Worm (Caenorhabditis elegans): ENCODE data around the gene ZK637.4.

The ZK637.4 gene

ce11 chrIII:8922061-8922460, 28.5 kb downstream of the ZK637.4 start:
- TF ChIP-seq lin-11 (tag; optimal IDR thresholded peaks at IDR 0.05) (no peak), lin-39 (tag; optimal IDR thresholded peaks at IDR 0.05) (no peak), lin-13 (GFP tag; optimal IDR thresholded peaks at IDR 0.05) (peak; percentile 18), lsy-2 (tag; optimal IDR thresholded peaks at IDR 0.05) (peak in 1 of 2 experiments; percentile 27), alr-1 (tag; optimal IDR thresholded peaks at IDR 0.05) (no peak), ztf-4 (tag; optimal IDR thresholded peaks at IDR 0.05) (peak; percentile 65), crh-2 (tag; optimal IDR thresholded peaks at IDR 0.05) (peak; percentile 37), nhr-77 (tag; optimal IDR thresholded peaks at IDR 0.05) (no peak), nhr-25 (tag; optimal IDR thresholded peaks at IDR 0.05) (peak; percentile 37), mdl-1 (tag; optimal IDR thresholded peaks at IDR 0.05) (peak in 1 of 2 experiments; percentile 57), peb-1 (tag; optimal IDR thresholded peaks at IDR 0.05) (no peak), sma-9 (GFP tag; optimal IDR thresholded peaks at IDR 0.05) (peak; percentile 39), sma-9 (tag; optimal IDR thresholded peaks at IDR 0.05) (no peak), snpc-4 (tag; optimal IDR thresholded peaks at IDR 0.05) (no peak), nhr-129 (tag; optimal IDR thresholded peaks at IDR 0.05) (peak; percentile 54), blmp-1 (tag; optimal IDR thresholded peaks at IDR 0.05; ENCODE audit: insufficient read depth) (no peak), elt-1 (tag; optimal IDR thresholded peaks at IDR 0.05) (no peak), fos-1 (tag; optimal IDR thresholded peaks at IDR 0.05) (no peak), ceh-16 (tag; optimal IDR thresholded peaks at IDR 0.05) (no peak), C34F6.9 (tag; optimal IDR thresholded peaks at IDR 0.05) (peak; percentile 11), F13H6.1 (tag; optimal IDR thresholded peaks at IDR 0.05) (no peak)

ce11 chrIII:8923240-8923734, 29.7 kb downstream of the ZK637.4 start, which contains the start of gene glb-1:
TSS of gene glb-1 (minus strand) at chrIII:8923290.
- TF ChIP-seq unc-55 (GFP tag; optimal IDR thresholded peaks at IDR 0.05) (no peak), nhr-129 (tag; optimal IDR thresholded peaks at IDR 0.05) (peak; percentile 4), nhr-25 (tag; optimal IDR thresholded peaks at IDR 0.05) (peak; percentile 65), elt-1 (tag; optimal IDR thresholded peaks at IDR 0.05) (no peak)

DNA sequence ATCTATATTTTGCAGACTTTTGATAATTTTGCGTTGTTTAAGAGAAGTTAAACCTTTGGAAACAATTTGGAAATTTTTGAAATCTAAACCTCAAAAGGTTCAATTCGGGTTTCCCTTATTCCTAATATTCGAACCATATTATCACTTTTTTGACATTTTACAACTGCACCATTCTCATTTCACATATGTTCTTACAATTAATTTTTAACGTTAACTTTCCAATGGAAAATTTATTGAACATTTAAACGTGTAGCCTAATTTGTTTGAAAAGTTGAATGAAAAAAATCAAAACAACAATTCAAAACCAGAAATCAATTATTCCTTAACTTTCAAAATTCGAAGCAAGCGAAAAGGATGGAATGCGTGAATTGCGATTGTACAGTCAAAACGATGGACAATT, 30.4 kb downstream of the ZK637.4 start, which contains the start of gene ZK637.12:
Gene ZK637.12 (plus strand): TSS at position 301 of the 400 bp plus-strand sequence.
- TF ChIP-seq mdl-1 (tag; optimal IDR thresholded peaks at IDR 0.05) (no peak), sma-9 (GFP tag; optimal IDR thresholded peaks at IDR 0.05) (no peak), sma-9 (tag; optimal IDR thresholded peaks at IDR 0.05) (no peak), alr-1 (tag; optimal IDR thresholded peaks at IDR 0.05) (no peak), unc-62 (GFP tag; optimal IDR thresholded peaks at IDR 0.05) (no peak), aly-2 (tag; optimal IDR thresholded peaks at IDR 0.05) (no peak), nhr-237 (tag; optimal IDR thresholded peaks at IDR 0.05) (no peak), blmp-1 (tag; optimal IDR thresholded peaks at IDR 0.05; ENCODE audit: insufficient read depth) (no peak), lin-13 (GFP tag; optimal IDR thresholded peaks at IDR 0.05) (no peak), unc-55 (GFP tag; optimal IDR thresholded peaks at IDR 0.05) (no peak), R02D3.7 (tag; optimal IDR thresholded peaks at IDR 0.05) (no peak), peb-1 (tag; optimal IDR thresholded peaks at IDR 0.05) (no peak), nhr-129 (tag; optimal IDR thresholded peaks at IDR 0.05) (no peak)

DNA sequence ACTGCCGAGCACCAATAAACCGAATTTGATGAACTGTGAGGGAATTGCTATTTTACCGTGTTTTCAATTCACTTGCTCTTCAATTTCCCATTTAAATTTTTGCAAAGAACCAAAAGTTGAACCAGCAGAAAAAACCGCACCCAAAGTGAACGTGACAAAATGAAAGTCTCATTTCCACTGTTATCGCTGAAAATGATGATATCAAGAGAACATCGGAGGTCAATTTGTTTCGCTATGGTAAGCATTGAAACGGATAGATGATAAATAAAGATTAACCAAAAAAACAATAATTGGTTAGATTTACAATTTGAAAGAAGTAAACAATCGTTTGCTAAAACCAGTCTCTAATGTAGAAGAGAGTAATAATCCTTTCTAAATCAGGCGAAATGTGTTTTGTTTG, 32.0 kb downstream of the ZK637.4 start:
- TF ChIP-seq crh-2 (tag; optimal IDR thresholded peaks at IDR 0.05): no peak
- peak; percentile 16 for TF ChIP-seq fos-1 (tag; optimal IDR thresholded peaks at IDR 0.05)
- peak; percentile 58 for TF ChIP-seq sma-9 (GFP tag; optimal IDR thresholded peaks at IDR 0.05)
- TF ChIP-seq sma-9 (tag; optimal IDR thresholded peaks at IDR 0.05): no peak

- no peak for TF ChIP-seq peb-1 (tag; optimal IDR thresholded peaks at IDR 0.05)
- no peak for TF ChIP-seq nhr-25 (tag; optimal IDR thresholded peaks at IDR 0.05)
- peak; percentile 19 for TF ChIP-seq fos-1 (tag; optimal IDR thresholded peaks at IDR 0.05)
- no peak for TF ChIP-seq ztf-1 (GFP tag; conservative IDR thresholded peaks at IDR 0.05)
- TF ChIP-seq nhr-129 (tag; optimal IDR thresholded peaks at IDR 0.05): no peak
- TF ChIP-seq skn-1 (tag; optimal IDR thresholded peaks at IDR 0.05): no peak
- peak; percentile 6 for TF ChIP-seq C34F6.9 (tag; optimal IDR thresholded peaks at IDR 0.05)
- TF ChIP-seq ZK546.5 (tag; optimal IDR thresholded peaks at IDR 0.05): no peak
- peak; percentile 12 for TF ChIP-seq sem-4 (tag; optimal IDR thresholded peaks at IDR 0.05)
- peak; percentile 28 for TF ChIP-seq sma-3 (GFP tag; optimal IDR thresholded peaks at IDR 0.05)
- peak; percentile 88 for TF ChIP-seq blmp-1 (tag; optimal IDR thresholded peaks at IDR 0.05; ENCODE audit: insufficient read depth)
- TF ChIP-seq nhr-237 (tag; optimal IDR thresholded peaks at IDR 0.05): no peak
- TF ChIP-seq lin-13 (GFP tag; optimal IDR thresholded peaks at IDR 0.05): no peak
- TF ChIP-seq gmeb-1 (tag; optimal IDR thresholded peaks at IDR 0.05): peak; percentile 1
- no peak for TF ChIP-seq sma-9 (GFP tag; optimal IDR thresholded peaks at IDR 0.05)
- no peak for TF ChIP-seq sma-9 (tag; optimal IDR thresholded peaks at IDR 0.05)
- TF ChIP-seq ztf-11 (tag; optimal IDR thresholded peaks at IDR 0.05): no peak
- TF ChIP-seq R02D3.7 (tag; optimal IDR thresholded peaks at IDR 0.05): no peak
- TF ChIP-seq crh-2 (tag; optimal IDR thresholded peaks at IDR 0.05): peak; percentile 31
- no peak for TF ChIP-seq nhr-11 (tag; optimal IDR thresholded peaks at IDR 0.05)
- TF ChIP-seq elt-1 (tag; optimal IDR thresholded peaks at IDR 0.05): no peak
- TF ChIP-seq nhr-10 (tag; optimal IDR thresholded peaks at IDR 0.05): no peak
- no peak for TF ChIP-seq mab-5 (tag; optimal IDR thresholded peaks at IDR 0.05)
- no peak for TF ChIP-seq lsy-2 (tag; optimal IDR thresholded peaks at IDR 0.05)
- no peak for TF ChIP-seq unc-39 (tag; optimal IDR thresholded peaks at IDR 0.05)
- no peak for TF ChIP-seq snpc-4 (tag; optimal IDR thresholded peaks at IDR 0.05)
Measured at ce11 chrIII:8926512-8926911, 32.9 kb downstream of the ZK637.4 start.
